Worm (Caenorhabditis elegans) whole organism, L2 larva: Measurements from ENCODE around the gene T04F3.5.
A peak's percentile ranks its signal among the peaks of the same experiment; 100 is the strongest.

ENCODE experiments used
- C34F6.9 ChIP-seq: fragments of 150-350 bp; optimal IDR thresholded peaks from 2 replicates; lab custom pipeline; 2014; ENCODE audit warnings: missing biosample characterization, missing genetic modification characterization
- Y55F3AM.14 ChIP-seq: fragments of 200-800 bp; sonication (Bioruptor generic); optimal IDR thresholded peaks from 2 replicates; lab custom pipeline; 2018; ENCODE audit warnings: mild to moderate bottlenecking, missing genetic modification characterization, missing compliant biosample characterization
- ZK546.5 ChIP-seq: sonication (generic microtip); optimal IDR thresholded peaks from 2 replicates; lab custom pipeline; 2017; ENCODE audit warnings: missing biosample characterization, missing genetic modification characterization
- aly-2 ChIP-seq: fragments of 150-350 bp; optimal IDR thresholded peaks from 2 replicates; lab custom pipeline; 2014; ENCODE audit warnings: missing biosample characterization, missing genetic modification characterization
- ama-1 ChIP-seq: fragments of 150-350 bp; optimal IDR thresholded peaks from 2 replicates; lab custom pipeline; 2018; ENCODE audit warnings: inconsistent platforms
- blmp-1 ChIP-seq: sonication (generic microtip); optimal IDR thresholded peaks from 2 replicates; lab custom pipeline; 2017; ENCODE audit warnings: missing genetic modification characterization, mild to moderate bottlenecking, missing compliant biosample characterization, antibody characterized with exemption, moderate library complexity; ENCODE audit not compliant: insufficient read depth
- ceh-16 ChIP-seq: fragments of 150-350 bp; optimal IDR thresholded peaks from 2 replicates; lab custom pipeline; 2014; ENCODE audit warnings: missing biosample characterization, missing genetic modification characterization
- ceh-82 ChIP-seq: fragments of 150-350 bp; optimal IDR thresholded peaks from 2 replicates; lab custom pipeline; 2014; ENCODE audit warnings: missing biosample characterization, missing genetic modification characterization
- crh-2 ChIP-seq: sonication (generic microtip); optimal IDR thresholded peaks from 2 replicates; lab custom pipeline; 2017; ENCODE audit warnings: missing biosample characterization, missing genetic modification characterization
- dmd-4 ChIP-seq: sonication (generic microtip); optimal IDR thresholded peaks from 2 replicates; lab custom pipeline; 2017; ENCODE audit warnings: missing biosample characterization, missing genetic modification characterization
- egl-27 ChIP-seq: sonication (generic microtip); optimal IDR thresholded peaks from 3 replicates; lab custom pipeline; 2017; ENCODE audit warnings: missing biosample characterization, missing genetic modification reagents, missing genetic modification characterization
- gmeb-1 ChIP-seq: fragments of 150-350 bp; optimal IDR thresholded peaks from 2 replicates; lab custom pipeline; 2014; ENCODE audit warnings: missing biosample characterization, missing genetic modification characterization
- lin-11 ChIP-seq: fragments of 150-350 bp; sonication (generic microtip); optimal IDR thresholded peaks from 2 replicates; lab custom pipeline; 2014; ENCODE audit warnings: missing biosample characterization, missing genetic modification characterization, inconsistent platforms, mixed read lengths
- lin-13 ChIP-seq: fragments of 150-350 bp; optimal IDR thresholded peaks from 2 replicates; lab custom pipeline; 2014; ENCODE audit warnings: missing biosample characterization, missing genetic modification reagents, missing genetic modification characterization
- lin-39 ChIP-seq: fragments of 150-350 bp; optimal IDR thresholded peaks from 2 replicates; lab custom pipeline; 2014; ENCODE audit warnings: missing biosample characterization, missing genetic modification reagents, missing genetic modification characterization
- lsy-2 ChIP-seq, 2 experiments: fragments of 150-350 bp in 1 of 2; sonication (generic microtip) in 1 of 2; optimal IDR thresholded peaks; 2 replicates each; lab custom pipeline; 2014 to 2017; ENCODE audit warnings: missing biosample characterization in 2 of 2, missing genetic modification characterization in 2 of 2
- mab-5 ChIP-seq: fragments of 150-350 bp; optimal IDR thresholded peaks from 2 replicates; lab custom pipeline; 2014; ENCODE audit warnings: missing biosample characterization, missing genetic modification characterization
- mbf-1 ChIP-seq: sonication (generic microtip); optimal IDR thresholded peaks from 2 replicates; lab custom pipeline; 2017; ENCODE audit warnings: missing biosample characterization, missing genetic modification characterization
- mdl-1 ChIP-seq, 2 experiments: fragments of 150-350 bp in 1 of 2; sonication (generic microtip) in 1 of 2; optimal IDR thresholded peaks; 2 replicates each; lab custom pipeline; 2017; ENCODE audit warnings: missing biosample characterization in 2 of 2, missing genetic modification characterization in 2 of 2
- nhr-10 ChIP-seq: sonication (generic microtip); optimal IDR thresholded peaks from 2 replicates; lab custom pipeline; 2017; ENCODE audit warnings: missing biosample characterization, missing genetic modification characterization
- nhr-11 ChIP-seq: fragments of 150-350 bp; optimal IDR thresholded peaks from 2 replicates; lab custom pipeline; 2014; ENCODE audit warnings: missing biosample characterization, missing genetic modification characterization
- nhr-129 ChIP-seq: fragments of 150-350 bp; optimal IDR thresholded peaks from 2 replicates; lab custom pipeline; 2014; ENCODE audit warnings: missing biosample characterization, missing genetic modification characterization
- nhr-21 ChIP-seq: fragments of 150-350 bp; optimal IDR thresholded peaks from 2 replicates; lab custom pipeline; 2014; ENCODE audit warnings: missing biosample characterization, missing genetic modification characterization
- nhr-25 ChIP-seq: fragments of 150-350 bp; sonication (generic microtip); optimal IDR thresholded peaks from 3 replicates; lab custom pipeline; 2014; ENCODE audit warnings: missing biosample characterization, missing genetic modification characterization
- nhr-6 ChIP-seq: fragments of 150-350 bp; optimal IDR thresholded peaks from 2 replicates; lab custom pipeline; 2014; ENCODE audit warnings: missing biosample characterization, missing genetic modification characterization
- nhr-77 ChIP-seq: fragments of 150-350 bp; optimal IDR thresholded peaks from 2 replicates; lab custom pipeline; 2014; ENCODE audit warnings: missing biosample characterization, missing genetic modification characterization
- peb-1 ChIP-seq: fragments of 150-350 bp; optimal IDR thresholded peaks from 2 replicates; lab custom pipeline; 2014; ENCODE audit warnings: missing biosample characterization, missing genetic modification characterization
- sem-4 ChIP-seq: fragments of 150-350 bp; optimal IDR thresholded peaks from 2 replicates; lab custom pipeline; 2014; ENCODE audit warnings: missing biosample characterization, missing genetic modification reagents, missing genetic modification characterization
- skn-1 ChIP-seq: sonication (generic microtip); optimal IDR thresholded peaks from 2 replicates; lab custom pipeline; 2017; ENCODE audit warnings: missing biosample characterization, missing genetic modification characterization
- sma-3 ChIP-seq: sonication (generic microtip); optimal IDR thresholded peaks from 2 replicates; lab custom pipeline; 2016; ENCODE audit warnings: missing genetic modification reagents, missing genetic modification characterization, missing compliant biosample characterization
- sma-9 ChIP-seq, 2 experiments: fragments of 150-350 bp in 1 of 2; sonication (generic microtip) in 1 of 2; optimal IDR thresholded peaks; 2 replicates each; lab custom pipeline; 2014 to 2016; ENCODE audit warnings: missing genetic modification characterization in 2 of 2, mild to moderate bottlenecking in 1 of 2, missing biosample characterization in 1 of 2, missing compliant biosample characterization in 1 of 2, missing genetic modification reagents in 1 of 2, moderate library complexity in 1 of 2
- unc-55 ChIP-seq: fragments of 150-350 bp; sonication (generic microtip); optimal IDR thresholded peaks from 3 replicates; lab custom pipeline; 2014; ENCODE audit warnings: missing biosample characterization, missing genetic modification reagents, missing genetic modification characterization
- unc-62 ChIP-seq: fragments of 150-350 bp; optimal IDR thresholded peaks from 2 replicates; lab custom pipeline; 2014; ENCODE audit warnings: missing biosample characterization, missing genetic modification reagents, missing genetic modification characterization
- zag-1 ChIP-seq: fragments of 150-350 bp; optimal IDR thresholded peaks from 2 replicates; lab custom pipeline; 2014; ENCODE audit warnings: missing biosample characterization, missing genetic modification characterization
- ztf-1 ChIP-seq: fragments of 200-800 bp; sonication (Bioruptor generic); conservative IDR thresholded peaks from 2 replicates; pipeline ENCODE4 v1.3.6; 2022; ENCODE audit warnings: missing genetic modification characterization, missing compliant biosample characterization

T04F3.5 gene

ce11 chrV:11782809-11783440 is 22.5 kb downstream of the T04F3.5 start, which contains the start of gene F55A11.11 (continued):
- TF ChIP-seq ceh-82 (tag; lab: Kevin White, UChicago) (peak; percentile 2), lin-11 (tag; lab: Kevin White, UChicago) (peak; percentile 88), lsy-2 (tag; optimal IDR thresholded peaks at IDR 0.05; lab: Kevin White, UChicago) (peak; percentile 69 to 72), nhr-10 (tag; lab: Kevin White, UChicago) (no peak), mbf-1 (tag; lab: Kevin White, UChicago) (no peak)

ce11 chrV:11787258-11787657 is 26.8 kb downstream of the T04F3.5 start, which contains the start of gene F55A11.7:
Gene F55A11.7, minus strand, starts transcription at chrV:11787443.
- TF ChIP-seq lin-13 (no peak), blmp-1 (no peak), unc-55 (GFP tag; lab: Kevin White, UChicago) (no peak), unc-62 (GFP tag; lab: Kevin White, UChicago) (no peak)

- TF ChIP-seq lsy-2 (tag; optimal IDR thresholded peaks at IDR 0.05; lab: Kevin White, UChicago) (no peak), blmp-1 (no peak), crh-2 (tag; lab: Kevin White, UChicago) (no peak), mab-5 (tag; lab: Kevin White, UChicago) (no peak), gmeb-1 (tag; lab: Kevin White, UChicago) (no peak), unc-62 (GFP tag; lab: Kevin White, UChicago) (no peak), skn-1 (tag; lab: Kevin White, UChicago) (no peak), dmd-4 (no peak), ZK546.5 (no peak), sma-3 (GFP tag; lab: Kevin White, UChicago) (no peak)
- TF ChIP-seq, all 48 proteins: peak for 0
These were observed 27.3 kb downstream of the T04F3.5 start, which contains the start of gene F55A11.8 for ce11 chrV:11787742-11788238. Gene F55A11.8, plus strand, starts transcription at chrV:11788188.

ce11 chrV:11789474-11789873 is 29.0 kb downstream of the T04F3.5 start, which contains the start of gene D2023.1:
Gene D2023.1, plus strand, starts transcription at chrV:11789550.
- TF ChIP-seq ama-1 (lab: Kevin White, UChicago) (no peak), Y55F3AM.14 (no peak), ztf-1 (no peak)
- TF ChIP-seq, all 48 proteins: peak for 0

ce11 chrV:11794172-11794571 is 33.7 kb downstream of the T04F3.5 start:
- TF ChIP-seq nhr-25 (tag; lab: Kevin White, UChicago), result peak; percentile 81
- TF ChIP-seq blmp-1, result peak; percentile 38
- TF ChIP-seq lin-13, result no peak

ce11 chrV:11795352-11795751 is 34.9 kb downstream of the T04F3.5 start:
- TF ChIP-seq nhr-25 (tag; lab: Kevin White, UChicago) (peak; percentile 52), C34F6.9 (no peak), ceh-16 (tag; lab: Kevin White, UChicago) (no peak), egl-27 (tag; lab: Kevin White, UChicago) (peak; percentile 69), peb-1 (tag; lab: Kevin White, UChicago) (no peak), sem-4 (tag; lab: Kevin White, UChicago) (no peak), sma-9 (GFP tag; optimal IDR thresholded peaks at IDR 0.05; lab: Kevin White, UChicago) (peak; percentile 79), sma-9 (tag; optimal IDR thresholded peaks at IDR 0.05; lab: Kevin White, UChicago) (no peak), crh-2 (tag; lab: Kevin White, UChicago) (no peak), sma-3 (GFP tag; lab: Kevin White, UChicago) (peak; percentile 59), nhr-21 (tag; lab: Kevin White, UChicago) (peak; percentile 73), mdl-1 (tag; optimal IDR thresholded peaks at IDR 0.05; lab: Kevin White, UChicago) (peak in 1 of 2 experiments; percentile 2)

ce11 chrV:11796343-11796742 is 35.9 kb downstream of the T04F3.5 start:
- TF ChIP-seq sma-3 (GFP tag; lab: Kevin White, UChicago), result peak; percentile 17
- TF ChIP-seq zag-1 (tag; lab: Kevin White, UChicago), result no peak
- no peak for TF ChIP-seq gmeb-1 (tag; lab: Kevin White, UChicago)
- no peak for TF ChIP-seq Y55F3AM.14
- TF ChIP-seq ama-1 (lab: Kevin White, UChicago), result no peak
- TF ChIP-seq skn-1 (tag; lab: Kevin White, UChicago), result no peak
- no peak for TF ChIP-seq nhr-129
- TF ChIP-seq mdl-1 (tag; optimal IDR thresholded peaks at IDR 0.05; lab: Kevin White, UChicago), result no peak
- TF ChIP-seq unc-62 (GFP tag; lab: Kevin White, UChicago), result no peak
- TF ChIP-seq blmp-1, result peak; percentile 2
- no peak for TF ChIP-seq lin-39 (tag; lab: Kevin White, UChicago)
- TF ChIP-seq unc-55 (GFP tag; lab: Kevin White, UChicago), result no peak
- TF ChIP-seq lsy-2 (tag; optimal IDR thresholded peaks at IDR 0.05; lab: Kevin White, UChicago), result no peak
- peak; percentile 13 for TF ChIP-seq nhr-21 (tag; lab: Kevin White, UChicago)
- peak; percentile 81 for TF ChIP-seq sma-9 (GFP tag; optimal IDR thresholded peaks at IDR 0.05; lab: Kevin White, UChicago)
- no peak for TF ChIP-seq sma-9 (tag; optimal IDR thresholded peaks at IDR 0.05; lab: Kevin White, UChicago)
- TF ChIP-seq crh-2 (tag; lab: Kevin White, UChicago), result peak; percentile 8
- TF ChIP-seq nhr-77 (tag; lab: Kevin White, UChicago), result no peak
- TF ChIP-seq nhr-11 (tag; lab: Kevin White, UChicago), result no peak
- TF ChIP-seq ceh-16 (tag; lab: Kevin White, UChicago), result no peak
- no peak for TF ChIP-seq dmd-4
- no peak for TF ChIP-seq sem-4 (tag; lab: Kevin White, UChicago)
- no peak for TF ChIP-seq nhr-6 (tag; lab: Kevin White, UChicago)
- TF ChIP-seq aly-2, result no peak
- peak; percentile 53 for TF ChIP-seq nhr-25 (tag; lab: Kevin White, UChicago)
